Fruit fly (Drosophila melanogaster): ENCODE measurements around the gene Mst36Fa.

DNA sequence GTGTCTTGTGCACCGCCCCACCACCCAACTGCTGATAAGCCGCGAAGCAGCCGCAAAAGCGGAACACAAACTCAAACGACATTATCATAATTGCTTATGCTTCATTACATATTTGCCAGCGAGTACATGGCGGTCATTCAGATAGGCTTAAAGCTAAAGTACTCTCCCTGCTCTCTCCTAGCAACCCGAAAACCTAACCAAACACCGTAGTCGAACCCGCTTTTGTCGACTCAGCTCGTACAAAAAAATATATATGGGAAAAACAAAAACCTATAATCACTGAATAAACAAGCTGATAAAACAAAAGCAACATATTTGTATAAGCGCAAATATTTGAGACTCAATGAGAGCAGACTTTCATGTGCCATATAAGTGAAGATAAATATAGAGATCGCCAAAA, 49.8 kb downstream of the Mst36Fa start:
- peak; percentile 48 for TF ChIP-seq Met (GFP tag; optimal IDR thresholded peaks at IDR 0.05)
- no peak for TF ChIP-seq Gug (GFP tag; IDR thresholded peaks at IDR 0.05)
- no peak for TF ChIP-seq pdm3 (GFP tag; optimal IDR thresholded peaks at IDR 0.05)
- no peak for TF ChIP-seq OdsH (GFP tag; optimal IDR thresholded peaks at IDR 0.05)
- TF ChIP-seq dsx (GFP tag; optimal IDR thresholded peaks at IDR 0.05; ENCODE audit: poor library complexity, severe bottlenecking): no peak
- no peak for TF ChIP-seq acj6 (GFP tag; optimal IDR thresholded peaks at IDR 0.05)
- no peak for TF ChIP-seq CG11902 (GFP tag; optimal IDR thresholded peaks at IDR 0.05)
- TF ChIP-seq CG32006 (GFP tag; optimal IDR thresholded peaks at IDR 0.05): no peak
- TF ChIP-seq spab (GFP tag; optimal IDR thresholded peaks at IDR 0.05): no peak
- peak; percentile 12 for TF ChIP-seq CG8632 (GFP tag; optimal IDR thresholded peaks at IDR 0.05)
